Worm (Caenorhabditis elegans) whole organism, L4 larva: ENCODE measurements around the gene Y80D3A.8.

Source experiments
- F26F4.8 ChIP-seq: fragments of 200-800 bp; sonication (Bioruptor generic); conservative IDR thresholded peaks from 2 replicates; pipeline ENCODE4 v1.3.6; 2022; ENCODE audit warnings: missing genetic modification characterization, missing compliant biosample characterization
- F37D6.2 ChIP-seq: sonication (generic microtip); optimal IDR thresholded peaks from 2 replicates; lab custom pipeline; 2016; ENCODE audit warnings: mild to moderate bottlenecking, missing genetic modification characterization, missing compliant biosample characterization
- F49E8.2 ChIP-seq: sonication (generic microtip); optimal IDR thresholded peaks from 2 replicates; lab custom pipeline; 2016; ENCODE audit warnings: missing compliant biosample characterization, mild to moderate bottlenecking, missing genetic modification characterization, borderline replicate concordance
- T20F7.1 ChIP-seq: fragments of 200-800 bp; sonication (Bioruptor generic); optimal IDR thresholded peaks from 2 replicates; lab custom pipeline; 2018; ENCODE audit warnings: mild to moderate bottlenecking, missing genetic modification characterization, missing compliant biosample characterization
- T26A8.4 ChIP-seq: fragments of 200-800 bp; sonication (Bioruptor generic); IDR thresholded peaks from 2 replicates; pipeline ENCODE4 v1.3.6; 2022; ENCODE audit warnings: missing genetic modification characterization, missing compliant biosample characterization
- Y105C5A.15 ChIP-seq: fragments of 200-800 bp; sonication (Bioruptor generic); IDR thresholded peaks from 2 replicates; pipeline ENCODE4 v1.3.6; 2022; ENCODE audit warnings: missing genetic modification characterization, missing compliant biosample characterization
- Y5F2A.4 ChIP-seq: fragments of 200-800 bp; sonication (Bioruptor generic); optimal IDR thresholded peaks from 2 replicates; lab custom pipeline; 2018; ENCODE audit warnings: mild to moderate bottlenecking, missing genetic modification characterization, missing compliant biosample characterization
- Y75B8A.6 ChIP-seq: fragments of 200-800 bp; sonication (Bioruptor generic); IDR thresholded peaks from 2 replicates; pipeline ENCODE4 v1.3.6; 2022; ENCODE audit warnings: missing genetic modification reagents, missing genetic modification characterization, missing compliant biosample characterization
- aha-1 ChIP-seq: fragments of 150-350 bp; peaks from one replicate; lab custom pipeline; 2014; ENCODE audit warnings: missing biosample characterization, missing genetic modification characterization
- aly-2 ChIP-seq: sonication (generic microtip); optimal IDR thresholded peaks from 2 replicates; lab custom pipeline; 2018; ENCODE audit warnings: missing biosample characterization, missing genetic modification characterization
- arid-1 ChIP-seq: fragments of 200-800 bp; sonication (Bioruptor generic); conservative IDR thresholded peaks from 2 replicates; pipeline ENCODE4 v1.3.6; 2022; ENCODE audit warnings: missing genetic modification reagents, missing genetic modification characterization, missing compliant biosample characterization
- attf-4 ChIP-seq: sonication (generic microtip); optimal IDR thresholded peaks from 3 replicates; lab custom pipeline; 2017; ENCODE audit warnings: missing biosample characterization, missing genetic modification characterization
- daf-16 ChIP-seq, 3 experiments: sonication (generic microtip); optimal IDR thresholded peaks; 2 replicates each; lab custom pipeline; 2016 to 2017; ENCODE audit warnings: missing genetic modification characterization in 3 of 3, missing genetic modification reagents in 3 of 3, mild to moderate bottlenecking in 2 of 3, missing compliant biosample characterization in 2 of 3, missing biosample characterization in 1 of 3, moderate library complexity in 1 of 3
- daf-19 ChIP-seq: fragments of 200-800 bp; sonication (Bioruptor generic); conservative IDR thresholded peaks from 2 replicates; pipeline ENCODE4 v1.3.6; 2022; ENCODE audit warnings: missing genetic modification characterization, missing compliant biosample characterization
- daf-8 ChIP-seq: fragments of 200-800 bp; sonication (Bioruptor generic); IDR thresholded peaks from 2 replicates; pipeline ENCODE4 v1.3.6; 2022; ENCODE audit warnings: missing genetic modification characterization, missing compliant biosample characterization
- dmd-9 ChIP-seq: fragments of 200-800 bp; sonication (Bioruptor generic); IDR thresholded peaks from 2 replicates; pipeline ENCODE4 v1.3.6; 2022; ENCODE audit warnings: missing genetic modification reagents, missing genetic modification characterization, missing compliant biosample characterization
- dpl-1 ChIP-seq: fragments of 150-350 bp; optimal IDR thresholded peaks from 2 replicates; lab custom pipeline; 2014; ENCODE audit warnings: missing biosample characterization, missing genetic modification reagents, missing genetic modification characterization
- dve-1 ChIP-seq: sonication (generic microtip); optimal IDR thresholded peaks from 2 replicates; lab custom pipeline; 2017; ENCODE audit warnings: antibody characterized with exemption, mild to moderate bottlenecking, missing genetic modification characterization, missing compliant biosample characterization; ENCODE audit not compliant: insufficient read depth
- egl-27 ChIP-seq: sonication (generic microtip); optimal IDR thresholded peaks from 3 replicates; lab custom pipeline; 2017; ENCODE audit warnings: missing biosample characterization, missing genetic modification reagents, missing genetic modification characterization
- egl-43 ChIP-seq: fragments of 200-800 bp; sonication (Bioruptor generic); IDR thresholded peaks from 2 replicates; pipeline ENCODE4 v1.3.6; 2022; ENCODE audit warnings: missing genetic modification reagents, missing genetic modification characterization, missing compliant biosample characterization
- fos-1 ChIP-seq: fragments of 150-350 bp; optimal IDR thresholded peaks from 2 replicates; lab custom pipeline; 2014; ENCODE audit warnings: missing biosample characterization, missing genetic modification characterization
- hif-1 ChIP-seq, 2 experiments: sonication (generic microtip); optimal IDR thresholded peaks; 2 replicates each; lab custom pipeline; 2016 to 2017; ENCODE audit warnings: missing compliant biosample characterization in 2 of 2, missing genetic modification characterization in 2 of 2, missing genetic modification reagents in 2 of 2, missing genotype in 2 of 2, mild to moderate bottlenecking in 1 of 2
- hlh-11 ChIP-seq: fragments of 200-800 bp; sonication (Bioruptor generic); optimal IDR thresholded peaks from 2 replicates; lab custom pipeline; 2018; ENCODE audit warnings: mild to moderate bottlenecking, missing genetic modification characterization, missing compliant biosample characterization
- hlh-30 ChIP-seq: sonication (generic microtip); optimal IDR thresholded peaks from 2 replicates; lab custom pipeline; 2017; ENCODE audit warnings: antibody characterized with exemption, mild to moderate bottlenecking, missing genetic modification characterization, missing compliant biosample characterization; ENCODE audit not compliant: insufficient read depth
- lin-13 ChIP-seq: fragments of 150-350 bp; optimal IDR thresholded peaks from 2 replicates; lab custom pipeline; 2014; ENCODE audit warnings: missing biosample characterization, missing genetic modification reagents, missing genetic modification characterization
- lin-15B ChIP-seq: fragments of 150-350 bp; sonication (generic microtip); optimal IDR thresholded peaks from 3 replicates; lab custom pipeline; 2014; ENCODE audit warnings: missing biosample characterization, missing genetic modification characterization
- lin-38 ChIP-seq: fragments of 200-800 bp; sonication (Bioruptor generic); IDR thresholded peaks from 2 replicates; pipeline ENCODE4 v1.3.6; 2022; ENCODE audit warnings: missing genetic modification reagents, missing genetic modification characterization, missing compliant biosample characterization
- lsy-2 ChIP-seq, 2 experiments: fragments of 150-350 bp in 1 of 2; sonication (generic microtip) in 1 of 2; optimal IDR thresholded peaks; 2 replicates each; lab custom pipeline; 2014 to 2017; ENCODE audit warnings: missing biosample characterization in 2 of 2, missing genetic modification characterization in 2 of 2
- madf-5 ChIP-seq, 2 experiments: fragments of 200-800 bp; sonication (Bioruptor generic); IDR thresholded peaks; 2 replicates each; pipeline ENCODE4 v1.3.6; 2022; ENCODE audit warnings: missing compliant biosample characterization in 2 of 2, missing genetic modification characterization in 2 of 2
- mdl-1 ChIP-seq, 2 experiments: fragments of 150-350 bp in 1 of 2; sonication (generic microtip) in 1 of 2; optimal IDR thresholded peaks; 2 replicates each; lab custom pipeline; 2014 to 2017; ENCODE audit warnings: missing biosample characterization in 2 of 2, missing genetic modification characterization in 2 of 2
- mdt-29 ChIP-seq: fragments of 200-800 bp; sonication (Bioruptor generic); IDR thresholded peaks from 2 replicates; pipeline ENCODE4 v1.3.6; 2022; ENCODE audit warnings: missing genetic modification reagents, missing genetic modification characterization, missing compliant biosample characterization
- mep-1 ChIP-seq: fragments of 150-350 bp; sonication (generic microtip); optimal IDR thresholded peaks from 3 replicates; lab custom pipeline; 2014; ENCODE audit warnings: missing biosample characterization, missing genetic modification characterization
- nhr-102 ChIP-seq: sonication (generic microtip); optimal IDR thresholded peaks from 2 replicates; lab custom pipeline; 2016; ENCODE audit warnings: mild to moderate bottlenecking, missing genetic modification characterization, moderate library complexity, missing compliant biosample characterization
- nhr-28 ChIP-seq: fragments of 150-350 bp; optimal IDR thresholded peaks from 2 replicates; lab custom pipeline; 2014; ENCODE audit warnings: missing biosample characterization, missing genetic modification characterization
- nhr-41 ChIP-seq: fragments of 200-800 bp; sonication (Bioruptor generic); IDR thresholded peaks from 2 replicates; pipeline ENCODE4 v1.3.6; 2022; ENCODE audit warnings: missing genetic modification reagents, missing genetic modification characterization, missing compliant biosample characterization
- nhr-6 ChIP-seq: fragments of 150-350 bp; optimal IDR thresholded peaks from 2 replicates; lab custom pipeline; 2014; ENCODE audit warnings: missing biosample characterization, missing genetic modification characterization
- saeg-2 ChIP-seq: fragments of 200-800 bp; sonication (Bioruptor generic); IDR thresholded peaks from 2 replicates; pipeline ENCODE4 v1.3.6; 2022; ENCODE audit warnings: missing genetic modification reagents, missing genetic modification characterization, missing compliant biosample characterization
- sdz-12 ChIP-seq: fragments of 200-800 bp; sonication (Bioruptor generic); optimal IDR thresholded peaks from 2 replicates; lab custom pipeline; 2018; ENCODE audit warnings: mild to moderate bottlenecking, missing genetic modification characterization, missing compliant biosample characterization
- set-16 ChIP-seq: fragments of 200-800 bp; sonication (Bioruptor generic); IDR thresholded peaks from 2 replicates; pipeline ENCODE4 v1.3.6; 2022; ENCODE audit warnings: missing genetic modification reagents, missing genetic modification characterization, missing compliant biosample characterization
- snpc-1.2 ChIP-seq: fragments of 200-800 bp; sonication (Bioruptor generic); IDR thresholded peaks from 2 replicates; pipeline ENCODE4 v1.3.6; 2022; ENCODE audit warnings: missing genetic modification reagents, missing genetic modification characterization, missing compliant biosample characterization
- tag-97 ChIP-seq: fragments of 200-800 bp; sonication (Bioruptor generic); IDR thresholded peaks from 2 replicates; pipeline ENCODE4 v1.3.6; 2022; ENCODE audit warnings: missing genetic modification characterization, missing compliant biosample characterization
- unc-62 ChIP-seq, 3 experiments: fragments of 150-350 bp in 1 of 3; sonication (generic microtip); optimal IDR thresholded peaks in 2 of 3; peaks in 1 of 3; 1 replicate in 1 of 3; 2 replicates in 2 of 3; lab custom pipeline; 2014 to 2017; ENCODE audit warnings: missing biosample characterization in 3 of 3, missing genetic modification characterization in 3 of 3, missing genetic modification reagents in 3 of 3, missing genotype in 1 of 3
- ztf-11 ChIP-seq: fragments of 150-350 bp; optimal IDR thresholded peaks from 2 replicates; lab custom pipeline; 2014; ENCODE audit warnings: missing biosample characterization, missing genetic modification characterization
- ztf-7 ChIP-seq: fragments of 150-350 bp; optimal IDR thresholded peaks from 2 replicates; lab custom pipeline; 2014; ENCODE audit warnings: missing biosample characterization, missing genetic modification characterization

The Y80D3A.8 gene

ce11 chrV:18894924-18895388 is 45.5 kb upstream of the Y80D3A.8 start, which contains the start of gene emb-4 (continued):
- TF ChIP-seq fos-1 (tag; lab: Kevin White, UChicago), result no peak
- TF ChIP-seq arid-1, result no peak
- no peak for TF ChIP-seq dmd-9 (GFP tag; lab: Robert Waterston, UW)
- TF ChIP-seq attf-4 (tag; lab: Kevin White, UChicago), result no peak
- no peak for TF ChIP-seq madf-5 (GFP tag; IDR thresholded peaks at IDR 0.05; lab: Robert Waterston, UW)
- no peak for TF ChIP-seq tag-97 (GFP tag; lab: Robert Waterston, UW)
- TF ChIP-seq unc-62 (GFP tag; optimal IDR thresholded peaks at IDR 0.05 in 1 of 2; lab: Kevin White, UChicago), result peak in 1 of 2 experiments; percentile 44
- no peak for TF ChIP-seq unc-62 (tag; optimal IDR thresholded peaks at IDR 0.05; lab: Kevin White, UChicago)
- TF ChIP-seq sdz-12 (GFP tag; lab: Kevin White, UChicago), result no peak
- no peak for TF ChIP-seq saeg-2 (GFP tag; lab: Robert Waterston, UW)
- TF ChIP-seq aha-1 (tag; lab: Kevin White, UChicago), result peak; percentile 13
- peak; percentile 9 for TF ChIP-seq hlh-11 (tag; lab: Kevin White, UChicago)
- TF ChIP-seq Y105C5A.15 (GFP tag; lab: Robert Waterston, UW), result no peak
- peak; percentile 64 for TF ChIP-seq lin-38 (GFP tag; lab: Robert Waterston, UW)
- TF ChIP-seq T26A8.4 (GFP tag; lab: Robert Waterston, UW), result 0 out of 2 replicates have a peak, but pooled peaks have one; percentile 34
- no peak for TF ChIP-seq lin-13 (GFP tag; lab: Kevin White, UChicago)

ce11 chrV:18900437-18900836 is 40.0 kb upstream of the Y80D3A.8 start, which contains the start of gene nhr-243:
nhr-243 (minus strand) TSS chrV:18900537.
- TF ChIP-seq ztf-11 (no peak), ztf-7 (tag; lab: Kevin White, UChicago) (no peak), mdl-1 (tag; optimal IDR thresholded peaks at IDR 0.05; lab: Kevin White, UChicago) (no peak), daf-19 (GFP tag; lab: Robert Waterston, UW) (no peak), F37D6.2 (tag; lab: Kevin White, UChicago) (no peak), Y5F2A.4 (GFP tag; lab: Kevin White, UChicago) (no peak), egl-27 (tag; lab: Kevin White, UChicago) (no peak), mdt-29 (no peak), F49E8.2 (tag; lab: Kevin White, UChicago) (no peak), F26F4.8 (GFP tag; lab: Robert Waterston, UW) (no peak), nhr-102 (tag; lab: Kevin White, UChicago) (no peak), aha-1 (tag; lab: Kevin White, UChicago) (no peak), tag-97 (GFP tag; lab: Robert Waterston, UW) (no peak), attf-4 (tag; lab: Kevin White, UChicago) (no peak)

DNA sequence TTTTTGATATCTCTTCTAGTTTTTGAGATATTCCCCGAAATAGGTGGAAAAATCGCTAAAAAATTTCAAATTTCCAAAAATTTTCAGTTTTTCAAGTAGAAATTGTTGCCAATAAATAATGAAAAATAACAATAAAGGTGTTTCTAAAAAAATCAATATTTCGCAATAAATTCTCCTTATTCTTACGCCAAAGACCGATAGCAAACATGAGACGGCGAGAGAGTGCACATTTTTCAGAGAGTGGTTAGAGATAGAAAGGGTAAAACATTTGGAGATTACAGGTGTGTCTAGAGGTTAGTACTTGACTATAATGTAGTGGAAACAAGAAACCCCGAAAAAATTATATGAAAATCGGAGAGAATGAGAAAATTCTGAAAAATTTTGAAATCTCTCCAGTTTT is 38.9 kb upstream of the Y80D3A.8 start:
- TF ChIP-seq dve-1 (tag; lab: Kevin White, UChicago) (peak; percentile 23), daf-8 (GFP tag; lab: Robert Waterston, UW) (no peak), Y75B8A.6 (no peak), nhr-41 (GFP tag; lab: Robert Waterston, UW) (no peak), aly-2 (tag; lab: Kevin White, UChicago) (no peak), egl-43 (GFP tag; lab: Robert Waterston, UW) (no peak), T20F7.1 (GFP tag; lab: Kevin White, UChicago) (no peak), daf-16 (GFP tag; optimal IDR thresholded peaks at IDR 0.05; lab: Kevin White, UChicago) (no peak), daf-16 (tag; optimal IDR thresholded peaks at IDR 0.05; lab: Kevin White, UChicago) (peak; percentile 59), hif-1 (tag; optimal IDR thresholded peaks at IDR 0.05; lab: Kevin White, UChicago) (no peak), set-16 (GFP tag; lab: Robert Waterston, UW) (no peak), dpl-1 (GFP tag; lab: Kevin White, UChicago) (peak; percentile 22), lin-15B (no peak), aha-1 (tag; lab: Kevin White, UChicago) (peak; percentile 54), snpc-1.2 (GFP tag; lab: Robert Waterston, UW) (no peak), hlh-30 (tag; lab: Kevin White, UChicago) (peak; percentile 39), nhr-28 (tag; lab: Kevin White, UChicago) (peak; percentile 65), mdl-1 (tag; optimal IDR thresholded peaks at IDR 0.05; lab: Kevin White, UChicago) (no peak), madf-5 (GFP tag; IDR thresholded peaks at IDR 0.05; lab: Robert Waterston, UW) (no peak), lsy-2 (tag; optimal IDR thresholded peaks at IDR 0.05; lab: Kevin White, UChicago) (peak in 1 of 2 experiments; percentile 28), nhr-6 (tag; lab: Kevin White, UChicago) (no peak), ztf-7 (tag; lab: Kevin White, UChicago) (no peak), mep-1 (peak; percentile 2)
